Worm (Caenorhabditis elegans): ENCODE data around the gene T05H4.3.

T05H4.3 gene

ce11 chrV:6458302-6458998 lies 16.3 kb downstream of the T05H4.3 start:
- TF ChIP-seq hpl-2 (GFP tag; optimal IDR thresholded peaks at IDR 0.05): no peak
- peak in 1 of 6 experiments; percentile 43 for TF ChIP-seq elt-3 (tag; optimal IDR thresholded peaks at IDR 0.05)
- no peak for TF ChIP-seq nhr-47 (tag; optimal IDR thresholded peaks at IDR 0.05)
- TF ChIP-seq unc-130 (tag; optimal IDR thresholded peaks at IDR 0.05): no peak
- TF ChIP-seq nhr-76 (tag; optimal IDR thresholded peaks at IDR 0.05): no peak
- TF ChIP-seq unc-30 (tag; optimal IDR thresholded peaks at IDR 0.05): no peak
- TF ChIP-seq lin-14 (GFP tag; optimal IDR thresholded peaks at IDR 0.05): peak; percentile 50
- TF ChIP-seq ceh-63 (GFP tag; optimal IDR thresholded peaks at IDR 0.05): no peak
- TF ChIP-seq tbx-2 (tag; optimal IDR thresholded peaks at IDR 0.05): no peak
- no peak for TF ChIP-seq unc-98 (GFP tag; IDR thresholded peaks at IDR 0.05)
- no peak for TF ChIP-seq dsc-1 (tag; optimal IDR thresholded peaks at IDR 0.05)
- TF ChIP-seq ceh-8 (GFP tag; optimal IDR thresholded peaks at IDR 0.05): no peak
- TF ChIP-seq mef-2 (tag; optimal IDR thresholded peaks at IDR 0.05): no peak
- TF ChIP-seq blmp-1 (tag; optimal IDR thresholded peaks at IDR 0.05): peak; percentile 57
- TF ChIP-seq dpl-1 (GFP tag; optimal IDR thresholded peaks at IDR 0.05): peak in 1 of 3 experiments; percentile 1
- TF ChIP-seq ceh-88 (GFP tag; IDR thresholded peaks at IDR 0.05): no peak
- TF ChIP-seq ztf-11 (tag; optimal IDR thresholded peaks at IDR 0.05): peak in 1 of 2 experiments; percentile 3
- TF ChIP-seq hlh-17 (GFP tag; optimal IDR thresholded peaks at IDR 0.05; ENCODE audit: borderline replicate concordance): no peak
- TF ChIP-seq mab-9 (GFP tag; IDR thresholded peaks at IDR 0.05): no peak
- TF ChIP-seq nhr-85 (tag): no peak
- no peak for TF ChIP-seq efl-1 (optimal IDR thresholded peaks at IDR 0.05)
- TF ChIP-seq efl-1 (GFP tag; optimal IDR thresholded peaks at IDR 0.05 in 1 of 2): peak in 1 of 2 experiments; percentile 62

DNA sequence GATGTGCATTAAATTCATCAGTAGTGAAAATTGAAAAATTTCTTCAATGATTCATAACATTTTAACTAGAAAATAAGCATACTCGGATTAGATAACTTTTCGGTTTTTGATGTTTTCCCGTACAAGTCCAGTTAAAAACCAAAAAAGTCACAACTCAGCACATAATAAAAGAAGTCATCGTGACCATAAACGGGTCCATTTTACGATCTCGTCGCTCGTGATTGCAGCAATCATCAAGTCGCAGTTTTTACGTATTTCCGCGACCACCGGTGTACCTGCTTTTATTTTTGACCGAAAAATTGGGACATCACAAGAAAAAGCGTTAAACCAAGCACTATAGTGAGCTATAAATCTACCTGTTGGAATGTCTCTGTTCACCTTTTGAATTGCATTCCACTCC lies 19.1 kb downstream of the T05H4.3 start:
- TF ChIP-seq nhr-85 (tag) (peak; percentile 5), ceh-63 (GFP tag; optimal IDR thresholded peaks at IDR 0.05) (peak; percentile 16), unc-130 (tag; optimal IDR thresholded peaks at IDR 0.05) (no peak), ztf-11 (tag; optimal IDR thresholded peaks at IDR 0.05) (no peak), sox-4 (tag; optimal IDR thresholded peaks at IDR 0.05) (no peak)

- TF ChIP-seq C04F5.9 (tag; optimal IDR thresholded peaks at IDR 0.05) (no peak), lin-14 (GFP tag; optimal IDR thresholded peaks at IDR 0.05) (peak; percentile 33), unc-86 (tag; optimal IDR thresholded peaks at IDR 0.05) (no peak), ceh-90 (tag; optimal IDR thresholded peaks at IDR 0.05) (no peak), snu-23 (GFP tag; optimal IDR thresholded peaks at IDR 0.05) (peak; percentile 18), snpc-4 (tag; optimal IDR thresholded peaks at IDR 0.05) (no peak), nhr-20 (tag; optimal IDR thresholded peaks at IDR 0.05) (peak; percentile 14), pqm-1 (tag; optimal IDR thresholded peaks at IDR 0.05) (no peak), lsy-2 (tag; optimal IDR thresholded peaks at IDR 0.05) (peak in 1 of 2 experiments; percentile 15), C34B4.2 (tag; optimal IDR thresholded peaks at IDR 0.05) (no peak), aha-1 (tag; optimal IDR thresholded peaks at IDR 0.05) (no peak), nhr-85 (tag) (peak; percentile 87), blmp-1 (tag; optimal IDR thresholded peaks at IDR 0.05) (peak; percentile 12), isw-1 (GFP tag; IDR thresholded peaks at IDR 0.05) (no peak), F16B12.6 (tag; optimal IDR thresholded peaks at IDR 0.05) (no peak), vab-15 (tag; optimal IDR thresholded peaks at IDR 0.05) (peak; percentile 13), elt-3 (tag; optimal IDR thresholded peaks at IDR 0.05) (peak in 1 of 6 experiments; percentile 47), swsn-7 (tag; optimal IDR thresholded peaks at IDR 0.05) (no peak), elt-2 (tag; optimal IDR thresholded peaks at IDR 0.05) (peak; percentile 24), lin-35 (GFP tag; optimal IDR thresholded peaks at IDR 0.05) (peak in 1 of 2 experiments; percentile 64), tbx-2 (tag; optimal IDR thresholded peaks at IDR 0.05) (no peak), skn-1 (tag; optimal IDR thresholded peaks at IDR 0.05) (no peak), nhr-76 (tag; optimal IDR thresholded peaks at IDR 0.05) (no peak), dpl-1 (GFP tag; optimal IDR thresholded peaks at IDR 0.05) (no peak), efl-3 (GFP tag; optimal IDR thresholded peaks at IDR 0.05) (no peak), pag-3 (tag; optimal IDR thresholded peaks at IDR 0.05; ENCODE audit: borderline replicate concordance, insufficient read depth) (no peak), nhr-71 (tag; optimal IDR thresholded peaks at IDR 0.05) (no peak)
These were observed 20.5 kb downstream of the T05H4.3 start for ce11 chrV:6462606-6463005.
